Fruit fly (Drosophila melanogaster): Measurements from ENCODE around the gene CG42587.
A peak's percentile ranks its signal among the peaks of the same experiment; 100 is the strongest.

Gene CG42587

dm6 chr2L:14699501-14700077, 45.4 kb downstream of the CG42587 start:
- TF ChIP-seq CrebA (GFP tag; optimal IDR thresholded peaks at IDR 0.05; ENCODE audit: borderline replicate concordance): no peak
- TF ChIP-seq OdsH (GFP tag; optimal IDR thresholded peaks at IDR 0.05): no peak
- TF ChIP-seq Mio (GFP tag; optimal IDR thresholded peaks at IDR 0.05): no peak
- TF ChIP-seq h (GFP tag; optimal IDR thresholded peaks at IDR 0.05): peak; percentile 9

- TF ChIP-seq rgr (GFP tag; optimal IDR thresholded peaks at IDR 0.05) (no peak), OdsH (GFP tag; optimal IDR thresholded peaks at IDR 0.05) (no peak), fru (GFP tag; optimal IDR thresholded peaks at IDR 0.05) (no peak), Dfd (GFP tag; optimal IDR thresholded peaks at IDR 0.05) (no peak)
These were observed 46.0 kb downstream of the CG42587 start for dm6 chr2L:14698980-14699379.

dm6 chr2L:14697938-14698337, 47.1 kb downstream of the CG42587 start:
- TF ChIP-seq Hr83 (GFP tag; optimal IDR thresholded peaks at IDR 0.05; ENCODE audit: poor library complexity, severe bottlenecking) (no peak), foxo (GFP tag; optimal IDR thresholded peaks at IDR 0.05) (peak in 1 of 2 experiments; percentile 1), psq (GFP tag; optimal IDR thresholded peaks at IDR 0.05) (no peak), Mio (GFP tag; optimal IDR thresholded peaks at IDR 0.05) (no peak), Abd-B (GFP tag; optimal IDR thresholded peaks at IDR 0.05) (no peak), sv (GFP tag; optimal IDR thresholded peaks at IDR 0.05) (no peak), brk (GFP tag; optimal IDR thresholded peaks at IDR 0.05) (no peak), jim (GFP tag; optimal IDR thresholded peaks at IDR 0.05) (no peak), Jra (GFP tag; optimal IDR thresholded peaks at IDR 0.05) (no peak), dl (GFP tag; optimal IDR thresholded peaks at IDR 0.05; ENCODE audit: insufficient read depth in 1 of 2, partially characterized antibody in 2 of 2) (no peak), HLH106 (tag; optimal IDR thresholded peaks at IDR 0.05) (peak; percentile 10), CG32264 (GFP tag; optimal IDR thresholded peaks at IDR 0.05) (no peak), Rel (GFP tag; optimal IDR thresholded peaks at IDR 0.05) (no peak), Rel (tag; optimal IDR thresholded peaks at IDR 0.05) (no peak), N (GFP tag; optimal IDR thresholded peaks at IDR 0.05) (no peak), br (GFP tag; optimal IDR thresholded peaks at IDR 0.05) (peak; percentile 5), ey (GFP tag; optimal IDR thresholded peaks at IDR 0.05) (no peak), Hnf4 (GFP tag; optimal IDR thresholded peaks at IDR 0.05) (no peak), pan (optimal IDR thresholded peaks at IDR 0.05) (no peak), sage (GFP tag; optimal IDR thresholded peaks at IDR 0.05) (no peak), h (GFP tag; optimal IDR thresholded peaks at IDR 0.05) (no peak), dsf (GFP tag; optimal IDR thresholded peaks at IDR 0.05; ENCODE audit: borderline replicate concordance) (no peak)
